Worm (Caenorhabditis elegans): Measurements from ENCODE around the gene R07B1.11.

- TF ChIP-seq lin-15B (tag; optimal IDR thresholded peaks at IDR 0.05) = no peak
- TF ChIP-seq daf-12 (tag; optimal IDR thresholded peaks at IDR 0.05) = no peak
- TF ChIP-seq unc-39 (tag; optimal IDR thresholded peaks at IDR 0.05) = no peak
- no peak for TF ChIP-seq F44E2.7 (GFP tag; IDR thresholded peaks at IDR 0.05)
- no peak for TF ChIP-seq jun-1 (tag; optimal IDR thresholded peaks at IDR 0.05)
- no peak for TF ChIP-seq ces-1 (GFP tag; optimal IDR thresholded peaks at IDR 0.05)
These were observed 42.4 kb upstream of the R07B1.11 start for ce11 chrX:9814132-9814811.

Data from whole organism, L4 larva.